Fruit fly (Drosophila melanogaster) whole organism, embryonic: ENCODE data around the gene CG11741.
A peak's percentile ranks its signal among the peaks of the same experiment; 100 is the strongest.

Experiments
- CG14441 ChIP-seq: fragments of 200-800 bp; sonication (Bioruptor generic); IDR thresholded peaks from 2 replicates; pipeline ENCODE4 v1.3.6; 2022; ENCODE audit warnings: missing biosample characterization, missing genetic modification characterization
- CG6254 ChIP-seq: fragments of 200-800 bp; sonication (Bioruptor generic); optimal IDR thresholded peaks from 3 replicates; lab custom pipeline; 2017; ENCODE audit warnings: mild to moderate bottlenecking, missing biosample characterization, missing genetic modification reagents, missing genetic modification characterization
- E2f1 ChIP-seq: fragments of 200-800 bp; sonication (Bioruptor generic); IDR thresholded peaks from 2 replicates; pipeline ENCODE4 v1.3.6; 2022; ENCODE audit warnings: missing biosample characterization, missing genetic modification characterization
- Med ChIP-seq: fragments of 200-800 bp; sonication (Bioruptor generic); peaks from one replicate; lab custom pipeline; 2016; ENCODE audit warnings: missing biosample characterization, missing genetic modification characterization, mild to moderate bottlenecking, inconsistent platforms, moderate library complexity
- Mes4 ChIP-seq: fragments of 200-800 bp; sonication (Bioruptor generic); optimal IDR thresholded peaks from 2 replicates; lab custom pipeline; 2016; ENCODE audit warnings: missing biosample characterization, missing genetic modification characterization
- ac ChIP-seq: fragments of 200-800 bp; sonication (Bioruptor generic); optimal IDR thresholded peaks from 3 replicates; lab custom pipeline; 2017; ENCODE audit warnings: missing biosample characterization, mild to moderate bottlenecking, missing genetic modification characterization
- bowl ChIP-seq: fragments of 200-800 bp; sonication (Bioruptor generic); IDR thresholded peaks from 2 replicates; pipeline ENCODE4 v1.3.6; 2022; ENCODE audit warnings: missing biosample characterization, missing genetic modification characterization
- knrl ChIP-seq: fragments of 200-800 bp; sonication (Bioruptor generic); IDR thresholded peaks from 3 replicates; pipeline ENCODE4 v1.3.6; 2022; ENCODE audit warnings: missing biosample characterization, missing genetic modification characterization; ENCODE audit not compliant: partially characterized antibody

CG11741 gene

dm6 chr3R:8482881-8483280 lies 45.8 kb downstream of the CG11741 start (continued):
- TF ChIP-seq Mes4 (peak; percentile 44), Med (peak; percentile 95), knrl (GFP tag; lab: Robert Waterston, UW) (no peak), bowl (GFP tag; lab: Robert Waterston, UW) (peak; percentile 50; the same call in 1 of the 2 replicates), ac (GFP tag; lab: Kevin White, UChicago) (no peak), E2f1 (peak; percentile 78), CG14441 (peak; percentile 75), CG6254 (GFP tag; lab: Kevin White, UChicago) (peak; percentile 64)
- TF ChIP-seq, all 482 proteins: peak for 304
